Worm (Caenorhabditis elegans): ENCODE measurements around the gene C04B4.5.

C04B4.5 gene

ce11 chrX:12288254-12288653 lies at the start of gene C04B4.5:
Gene C04B4.5 (minus strand): TSS chrX:12288354.
- TF ChIP-seq pes-1 (GFP tag; IDR thresholded peaks at IDR 0.05) (no peak), B0310.2 (tag; optimal IDR thresholded peaks at IDR 0.05) (no peak), aly-1 (tag; optimal IDR thresholded peaks at IDR 0.05) (no peak), F13C5.2 (tag; optimal IDR thresholded peaks at IDR 0.05) (no peak), hnd-1 (tag; optimal IDR thresholded peaks at IDR 0.05) (no peak), flt-1 (GFP tag; IDR thresholded peaks at IDR 0.05) (no peak), ets-7 (tag; optimal IDR thresholded peaks at IDR 0.05) (no peak), tbx-37 (GFP tag; conservative IDR thresholded peaks at IDR 0.05) (no peak), hmg-4 (GFP tag; optimal IDR thresholded peaks at IDR 0.05) (no peak), ceh-13 (GFP tag; optimal IDR thresholded peaks at IDR 0.05) (no peak), scrt-1 (GFP tag; IDR thresholded peaks at IDR 0.05) (no peak), ceh-36 (tag; optimal IDR thresholded peaks at IDR 0.05) (no peak)

ce11 chrX:12335808-12336207 lies 47.7 kb upstream of the C04B4.5 start, which contains the start of gene srd-48:
Gene srd-48 (plus strand): TSS chrX:12336108.
- no peak for TF ChIP-seq hmbx-1 (tag; optimal IDR thresholded peaks at IDR 0.05)
- no peak for TF ChIP-seq F13C5.2 (tag; optimal IDR thresholded peaks at IDR 0.05)
- no peak for TF ChIP-seq ceh-36 (tag; optimal IDR thresholded peaks at IDR 0.05)
- TF ChIP-seq B0310.2 (tag; optimal IDR thresholded peaks at IDR 0.05) = no peak
- TF ChIP-seq hnd-1 (tag; optimal IDR thresholded peaks at IDR 0.05) = no peak
- no peak for TF ChIP-seq sea-1 (GFP tag; conservative IDR thresholded peaks at IDR 0.05)
- TF ChIP-seq scrt-1 (GFP tag; IDR thresholded peaks at IDR 0.05) = no peak
- no peak for TF ChIP-seq flt-1 (GFP tag; IDR thresholded peaks at IDR 0.05)
- TF ChIP-seq aly-1 (tag; optimal IDR thresholded peaks at IDR 0.05) = no peak
- no peak for TF ChIP-seq ama-1 (optimal IDR thresholded peaks at IDR 0.05)
- TF ChIP-seq hmg-4 (GFP tag; optimal IDR thresholded peaks at IDR 0.05) = no peak
- TF ChIP-seq ets-7 (tag; optimal IDR thresholded peaks at IDR 0.05) = no peak
- TF ChIP-seq tbx-11 (GFP tag; IDR thresholded peaks at IDR 0.05) = no peak
- no peak for TF ChIP-seq ceh-13 (GFP tag; optimal IDR thresholded peaks at IDR 0.05)
- TF ChIP-seq tbx-37 (GFP tag; conservative IDR thresholded peaks at IDR 0.05) = no peak
- TF ChIP-seq tra-4 (tag; optimal IDR thresholded peaks at IDR 0.05) = no peak
- TF ChIP-seq pes-1 (GFP tag; IDR thresholded peaks at IDR 0.05) = no peak

- no peak for TF ChIP-seq scrt-1 (GFP tag; IDR thresholded peaks at IDR 0.05)
- no peak for TF ChIP-seq tra-4 (tag; optimal IDR thresholded peaks at IDR 0.05)
These were observed 45.3 kb upstream of the C04B4.5 start, which contains the start of gene srd-47 for ce11 chrX:12333479-12333878. Gene srd-47 (plus strand): TSS chrX:12333642.

- TF ChIP-seq B0310.2 (tag; optimal IDR thresholded peaks at IDR 0.05) (no peak), hmbx-1 (tag; optimal IDR thresholded peaks at IDR 0.05) (no peak), scrt-1 (GFP tag; IDR thresholded peaks at IDR 0.05) (no peak), sea-1 (GFP tag; conservative IDR thresholded peaks at IDR 0.05) (no peak), ceh-36 (tag; optimal IDR thresholded peaks at IDR 0.05) (no peak), tbx-37 (GFP tag; conservative IDR thresholded peaks at IDR 0.05) (no peak), ceh-13 (GFP tag; optimal IDR thresholded peaks at IDR 0.05) (no peak), ets-7 (tag; optimal IDR thresholded peaks at IDR 0.05) (no peak), tbx-11 (GFP tag; IDR thresholded peaks at IDR 0.05) (no peak), hnd-1 (tag; optimal IDR thresholded peaks at IDR 0.05) (no peak), aly-1 (tag; optimal IDR thresholded peaks at IDR 0.05) (no peak)
These were observed 43.6 kb upstream of the C04B4.5 start, which contains the start of gene srd-46 for ce11 chrX:12331795-12332194. Gene srd-46 (plus strand): TSS chrX:12332095.

- TF ChIP-seq tbx-37 (GFP tag; conservative IDR thresholded peaks at IDR 0.05) (no peak), hnd-1 (tag; optimal IDR thresholded peaks at IDR 0.05) (no peak), aly-1 (tag; optimal IDR thresholded peaks at IDR 0.05) (no peak), flt-1 (GFP tag; IDR thresholded peaks at IDR 0.05) (no peak), B0310.2 (tag; optimal IDR thresholded peaks at IDR 0.05) (no peak), pes-1 (GFP tag; IDR thresholded peaks at IDR 0.05) (no peak), hmbx-1 (tag; optimal IDR thresholded peaks at IDR 0.05) (no peak), ceh-13 (GFP tag; optimal IDR thresholded peaks at IDR 0.05) (no peak), tbx-11 (GFP tag; IDR thresholded peaks at IDR 0.05) (no peak), tra-4 (tag; optimal IDR thresholded peaks at IDR 0.05) (no peak), ceh-36 (tag; optimal IDR thresholded peaks at IDR 0.05) (no peak), F13C5.2 (tag; optimal IDR thresholded peaks at IDR 0.05) (no peak)
These were observed 40.5 kb upstream of the C04B4.5 start, which contains the start of gene srd-45 for ce11 chrX:12328676-12329075. Gene srd-45 (plus strand): TSS chrX:12328976.

- TF ChIP-seq tbx-11 (GFP tag; IDR thresholded peaks at IDR 0.05) = no peak
- TF ChIP-seq flt-1 (GFP tag; IDR thresholded peaks at IDR 0.05) = no peak
- TF ChIP-seq tra-4 (tag; optimal IDR thresholded peaks at IDR 0.05) = no peak
- TF ChIP-seq sea-1 (GFP tag; conservative IDR thresholded peaks at IDR 0.05) = no peak
- TF ChIP-seq pes-1 (GFP tag; IDR thresholded peaks at IDR 0.05) = no peak
These were observed 38.3 kb upstream of the C04B4.5 start, which contains the start of gene srd-41 for ce11 chrX:12326424-12326823. Gene srd-41 (plus strand): TSS chrX:12326724.

- TF ChIP-seq flt-1 (GFP tag; IDR thresholded peaks at IDR 0.05) = no peak
These were observed 35.3 kb upstream of the C04B4.5 start, which contains the start of gene srd-40 for ce11 chrX:12323439-12323838. Gene srd-40 (plus strand): TSS chrX:12323739.

- TF ChIP-seq hmbx-1 (tag; optimal IDR thresholded peaks at IDR 0.05) = no peak
- TF ChIP-seq ets-7 (tag; optimal IDR thresholded peaks at IDR 0.05) = no peak
- TF ChIP-seq flt-1 (GFP tag; IDR thresholded peaks at IDR 0.05) = no peak
- no peak for TF ChIP-seq ceh-36 (tag; optimal IDR thresholded peaks at IDR 0.05)
- TF ChIP-seq tbx-11 (GFP tag; IDR thresholded peaks at IDR 0.05) = no peak
- no peak for TF ChIP-seq tra-4 (tag; optimal IDR thresholded peaks at IDR 0.05)
- no peak for TF ChIP-seq aly-1 (tag; optimal IDR thresholded peaks at IDR 0.05)
- no peak for TF ChIP-seq tbx-37 (GFP tag; conservative IDR thresholded peaks at IDR 0.05)
- TF ChIP-seq pes-1 (GFP tag; IDR thresholded peaks at IDR 0.05) = no peak
- no peak for TF ChIP-seq hnd-1 (tag; optimal IDR thresholded peaks at IDR 0.05)
- TF ChIP-seq sea-1 (GFP tag; conservative IDR thresholded peaks at IDR 0.05) = no peak
- TF ChIP-seq scrt-1 (GFP tag; IDR thresholded peaks at IDR 0.05) = no peak
- TF ChIP-seq ama-1 (optimal IDR thresholded peaks at IDR 0.05) = no peak
- no peak for TF ChIP-seq ceh-13 (GFP tag; optimal IDR thresholded peaks at IDR 0.05)
- no peak for TF ChIP-seq hmg-4 (GFP tag; optimal IDR thresholded peaks at IDR 0.05)
- TF ChIP-seq F13C5.2 (tag; optimal IDR thresholded peaks at IDR 0.05) = no peak
These were observed 33.2 kb upstream of the C04B4.5 start, which contains the start of gene F17A2.13 for ce11 chrX:12321357-12321756. Gene F17A2.13 (plus strand): TSS chrX:12321657.

Measured in whole organism, early embryonic.